Worm (Caenorhabditis elegans) whole organism, mixed stage, embryonic: ENCODE measurements around the gene str-238.
A peak's percentile ranks its signal among the peaks of the same experiment; 100 is the strongest.

ENCODE experiments used
- M03D4.4 ChIP-seq: sonication (generic microtip); optimal IDR thresholded peaks from 2 replicates; lab custom pipeline; 2017; ENCODE audit warnings: mild to moderate bottlenecking, missing genetic modification characterization, missing compliant biosample characterization
- bed-3 ChIP-seq: fragments of 200-800 bp; sonication (Bioruptor generic); optimal IDR thresholded peaks from 3 replicates; lab custom pipeline; 2018; ENCODE audit warnings: mild to moderate bottlenecking, missing genetic modification characterization, moderate library complexity, missing compliant biosample characterization
- blmp-1 ChIP-seq: fragments of 150-350 bp; optimal IDR thresholded peaks from 2 replicates; lab custom pipeline; 2014; ENCODE audit warnings: missing biosample characterization, missing genetic modification characterization
- ceh-39 ChIP-seq: fragments of 150-350 bp; optimal IDR thresholded peaks from 2 replicates; lab custom pipeline; 2014; ENCODE audit warnings: missing biosample characterization, missing genetic modification characterization
- ceh-83 ChIP-seq: fragments of 200-800 bp; sonication (Bioruptor generic); optimal IDR thresholded peaks from 2 replicates; lab custom pipeline; 2018; ENCODE audit warnings: mild to moderate bottlenecking, missing genetic modification characterization, missing compliant biosample characterization
- ces-1 ChIP-seq: fragments of 150-350 bp; optimal IDR thresholded peaks from 2 replicates; lab custom pipeline; 2014; ENCODE audit warnings: missing biosample characterization, missing genetic modification reagents, missing genetic modification characterization
- cnd-1 ChIP-seq: fragments of 200-800 bp; sonication (Bioruptor generic); optimal IDR thresholded peaks from 2 replicates; lab custom pipeline; 2018; ENCODE audit warnings: mild to moderate bottlenecking, missing genetic modification characterization, missing compliant biosample characterization
- drap-1 ChIP-seq: fragments of 200-800 bp; sonication (Bioruptor generic); optimal IDR thresholded peaks from 3 replicates; lab custom pipeline; 2018; ENCODE audit warnings: mild to moderate bottlenecking, missing genetic modification characterization, missing compliant biosample characterization
- elt-1 ChIP-seq: sonication (generic microtip); optimal IDR thresholded peaks from 2 replicates; lab custom pipeline; 2017; ENCODE audit warnings: missing genetic modification characterization, mild to moderate bottlenecking, missing compliant biosample characterization, antibody characterized with exemption, moderate library complexity, borderline replicate concordance; ENCODE audit not compliant: insufficient read depth
- elt-3 ChIP-seq: fragments of 150-350 bp; optimal IDR thresholded peaks from 2 replicates; lab custom pipeline; 2014; ENCODE audit warnings: missing biosample characterization, missing genetic modification characterization
- flh-1 ChIP-seq: fragments of 200-800 bp; sonication (Bioruptor generic); optimal IDR thresholded peaks from 2 replicates; lab custom pipeline; 2018; ENCODE audit warnings: mild to moderate bottlenecking, missing genetic modification characterization, moderate library complexity, missing compliant biosample characterization
- ham-2 ChIP-seq: fragments of 200-800 bp; sonication (Bioruptor generic); optimal IDR thresholded peaks from 2 replicates; lab custom pipeline; 2018; ENCODE audit warnings: mild to moderate bottlenecking, missing genetic modification characterization, missing compliant biosample characterization
- lin-13 ChIP-seq: fragments of 150-350 bp; optimal IDR thresholded peaks from 2 replicates; lab custom pipeline; 2014; ENCODE audit warnings: missing biosample characterization, missing genetic modification characterization
- lin-32 ChIP-seq: fragments of 200-800 bp; sonication (Bioruptor generic); optimal IDR thresholded peaks from 2 replicates; lab custom pipeline; 2018; ENCODE audit warnings: mild to moderate bottlenecking, missing genetic modification characterization, missing compliant biosample characterization
- lsy-2 ChIP-seq: fragments of 150-350 bp; optimal IDR thresholded peaks from 2 replicates; lab custom pipeline; 2014; ENCODE audit warnings: missing biosample characterization, missing genetic modification characterization
- mab-5 ChIP-seq: fragments of 150-350 bp; optimal IDR thresholded peaks from 2 replicates; lab custom pipeline; 2014; ENCODE audit warnings: missing biosample characterization, missing genetic modification characterization
- mep-1 ChIP-seq: fragments of 150-350 bp; optimal IDR thresholded peaks from 2 replicates; lab custom pipeline; 2017; ENCODE audit warnings: missing biosample characterization, missing genetic modification reagents, missing genetic modification characterization, inconsistent platforms
- mls-2 ChIP-seq: sonication (generic microtip); optimal IDR thresholded peaks from 2 replicates; lab custom pipeline; 2016; ENCODE audit warnings: mild to moderate bottlenecking, missing genetic modification characterization, moderate library complexity, missing compliant biosample characterization
- nhr-12 ChIP-seq: fragments of 150-350 bp; optimal IDR thresholded peaks from 2 replicates; lab custom pipeline; 2014; ENCODE audit warnings: missing biosample characterization, missing genetic modification characterization
- nhr-2 ChIP-seq: fragments of 150-350 bp; optimal IDR thresholded peaks from 2 replicates; lab custom pipeline; 2014; ENCODE audit warnings: missing biosample characterization, missing genetic modification characterization
- nhr-237 ChIP-seq: fragments of 150-350 bp; optimal IDR thresholded peaks from 2 replicates; lab custom pipeline; 2014; ENCODE audit warnings: missing biosample characterization, missing genetic modification characterization
- nhr-28 ChIP-seq: fragments of 150-350 bp; optimal IDR thresholded peaks from 2 replicates; lab custom pipeline; 2014; ENCODE audit warnings: missing biosample characterization, missing genetic modification characterization
- nhr-76 ChIP-seq: sonication (generic microtip); optimal IDR thresholded peaks from 2 replicates; lab custom pipeline; 2017; ENCODE audit warnings: missing biosample characterization, missing genetic modification characterization
- pha-4 ChIP-seq: fragments of 150-350 bp; optimal IDR thresholded peaks from 2 replicates; lab custom pipeline; 2018; ENCODE audit warnings: missing biosample characterization, missing genetic modification reagents, missing genetic modification characterization
- snpc-4 ChIP-seq: fragments of 150-350 bp; optimal IDR thresholded peaks from 2 replicates; lab custom pipeline; 2014; ENCODE audit warnings: missing biosample characterization, missing genetic modification characterization
- sptf-1 ChIP-seq: sonication (generic microtip); optimal IDR thresholded peaks from 2 replicates; lab custom pipeline; 2017; ENCODE audit warnings: mild to moderate bottlenecking, missing genetic modification characterization, moderate library complexity, missing compliant biosample characterization
- tbx-8 ChIP-seq: fragments of 200-800 bp; sonication (Bioruptor generic); optimal IDR thresholded peaks from 2 replicates; lab custom pipeline; 2018; ENCODE audit warnings: mild to moderate bottlenecking, missing genetic modification characterization, moderate library complexity, missing compliant biosample characterization
- unc-120 ChIP-seq: sonication (generic microtip); optimal IDR thresholded peaks from 2 replicates; lab custom pipeline; 2017; ENCODE audit warnings: missing genetic modification characterization, missing compliant biosample characterization; ENCODE audit not compliant: poor library complexity, severe bottlenecking
- unc-39 ChIP-seq: fragments of 150-350 bp; optimal IDR thresholded peaks from 2 replicates; lab custom pipeline; 2014; ENCODE audit warnings: missing biosample characterization, missing genetic modification characterization
- zip-8 ChIP-seq: fragments of 150-350 bp; optimal IDR thresholded peaks from 2 replicates; lab custom pipeline; 2014; ENCODE audit warnings: missing biosample characterization, missing genetic modification characterization
- ztf-11 ChIP-seq: fragments of 150-350 bp; optimal IDR thresholded peaks from 2 replicates; lab custom pipeline; 2014; ENCODE audit warnings: missing biosample characterization, missing genetic modification characterization

Gene str-238

DNA sequence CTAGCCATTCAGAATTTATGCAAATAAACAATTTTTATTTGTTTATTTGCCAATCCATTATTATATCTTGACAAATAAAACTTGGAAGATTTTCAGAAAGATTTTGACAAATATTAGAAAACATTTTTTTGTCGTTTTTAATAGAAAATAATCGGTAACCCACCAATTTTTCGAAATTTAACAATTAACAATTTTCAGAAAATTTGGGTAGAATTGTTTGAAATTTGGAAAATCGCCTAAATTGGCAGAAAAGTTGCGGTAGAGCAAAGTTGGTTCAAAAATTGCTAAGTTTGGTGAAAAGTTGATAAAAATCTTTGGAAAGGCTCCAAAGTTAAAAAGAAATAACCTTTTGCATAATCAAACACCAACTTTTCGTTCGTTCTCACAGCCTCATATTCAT is 43.4 kb downstream of the str-238 start:
- TF ChIP-seq nhr-28 (tag; lab: Kevin White, UChicago) (no peak), ces-1 (GFP tag; lab: Kevin White, UChicago) (no peak), nhr-2 (tag; lab: Kevin White, UChicago) (no peak), lin-32 (no peak), snpc-4 (no peak), tbx-8 (GFP tag; lab: Kevin White, UChicago) (no peak), drap-1 (GFP tag; lab: Kevin White, UChicago) (no peak), unc-120 (tag; lab: Kevin White, UChicago) (no peak), ceh-83 (GFP tag; lab: Kevin White, UChicago) (no peak), mep-1 (tag; lab: Kevin White, UChicago) (no peak), elt-1 (tag; lab: Kevin White, UChicago) (no peak), unc-39 (tag; lab: Kevin White, UChicago) (no peak), mab-5 (tag; lab: Kevin White, UChicago) (no peak)

DNA sequence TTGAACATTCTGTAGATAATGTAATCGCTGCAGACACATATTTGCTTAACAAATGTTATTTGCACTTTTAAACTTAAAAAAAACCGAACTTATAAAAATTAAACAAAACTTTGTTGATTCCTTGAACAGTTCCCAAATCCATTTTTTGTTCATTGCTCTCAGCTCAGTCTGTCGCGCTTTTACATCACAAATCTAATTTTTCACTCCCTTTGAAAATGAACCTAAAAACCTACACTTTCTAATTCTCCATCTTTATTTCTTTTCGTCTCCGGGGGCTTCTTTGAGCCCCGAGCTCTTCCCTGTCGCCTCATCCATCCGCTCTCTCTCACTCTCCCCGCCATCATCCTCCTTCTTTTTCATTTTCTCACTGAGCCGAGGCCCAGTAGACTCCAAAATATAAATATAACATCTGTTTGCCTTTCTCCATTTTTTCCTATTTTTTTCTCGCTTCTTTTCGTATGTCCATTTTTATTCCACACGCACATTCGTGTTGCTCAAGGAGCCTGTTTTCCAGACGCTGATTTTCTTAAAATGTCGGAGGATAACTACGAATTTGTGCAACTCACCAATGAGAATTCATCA is 45.5 kb downstream of the str-238 start, which contains the start of gene R13D11.4:
R13D11.4 (plus strand) TSS at position 532 of the 582 bp plus-strand sequence.
- TF ChIP-seq lin-13 (no peak), ces-1 (GFP tag; lab: Kevin White, UChicago) (peak; percentile 67)

DNA sequence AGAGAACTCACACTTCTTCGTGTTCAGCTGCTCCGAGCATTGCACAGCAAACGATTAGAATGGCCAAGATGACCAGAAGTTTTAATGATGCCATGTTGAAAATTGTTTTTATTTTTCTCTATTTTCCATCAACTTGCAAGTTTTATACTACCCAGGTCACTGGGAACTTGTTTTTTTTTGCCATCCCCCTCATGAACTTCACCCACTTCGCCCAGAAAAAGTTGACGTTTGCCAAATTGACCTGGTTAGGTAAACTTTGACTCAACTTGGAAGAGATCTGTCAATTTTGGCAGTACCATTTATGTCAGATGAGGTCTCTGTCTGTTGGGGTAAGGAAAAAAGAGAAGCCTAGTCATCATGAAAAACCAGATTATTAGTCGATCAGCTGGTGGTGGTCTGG is 48.3 kb downstream of the str-238 start, which contains the start of gene R13D11.10:
R13D11.10 (minus strand) TSS at position 101 of the 400 bp plus-strand sequence.
- TF ChIP-seq mls-2 (tag; lab: Kevin White, UChicago): no peak
- TF ChIP-seq snpc-4: no peak
- TF ChIP-seq nhr-2 (tag; lab: Kevin White, UChicago): no peak
- no peak for TF ChIP-seq pha-4 (tag; lab: Kevin White, UChicago)
- TF ChIP-seq blmp-1: no peak
- no peak for TF ChIP-seq ham-2 (GFP tag; lab: Kevin White, UChicago)
- no peak for TF ChIP-seq sptf-1 (tag; lab: Kevin White, UChicago)
- TF ChIP-seq lin-13: no peak
- TF ChIP-seq lsy-2: no peak
- TF ChIP-seq ceh-39 (tag; lab: Kevin White, UChicago): no peak
- TF ChIP-seq ztf-11 (tag; lab: Kevin White, UChicago): no peak
- TF ChIP-seq bed-3 (GFP tag; lab: Kevin White, UChicago): no peak

DNA sequence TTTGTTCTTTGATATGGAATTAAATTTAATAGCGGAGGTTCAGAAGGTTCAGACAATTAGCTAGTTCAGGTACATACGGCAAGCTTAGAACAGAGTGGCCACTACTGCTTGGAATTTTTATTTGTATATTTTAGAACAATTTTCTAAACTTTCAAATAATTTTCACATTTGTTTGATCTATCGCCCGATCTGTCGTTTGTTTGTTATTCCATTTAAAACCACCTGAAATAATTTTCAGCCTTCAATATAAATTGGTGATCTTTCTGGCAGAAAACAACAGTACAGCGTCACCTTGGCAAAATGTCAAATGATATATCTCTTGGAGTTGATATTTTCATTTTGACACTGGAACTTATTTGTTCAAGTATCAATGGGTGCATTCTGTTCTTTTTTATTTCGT is 49.9 kb downstream of the str-238 start, which contains the start of gene R13D11.3:
R13D11.3 (plus strand) TSS at position 301 of the 400 bp plus-strand sequence.
- TF ChIP-seq nhr-12 (tag; lab: Kevin White, UChicago) (no peak), lin-13 (no peak), sptf-1 (tag; lab: Kevin White, UChicago) (no peak), mls-2 (tag; lab: Kevin White, UChicago) (no peak), lin-32 (no peak), zip-8 (no peak), ztf-11 (tag; lab: Kevin White, UChicago) (no peak), blmp-1 (no peak), M03D4.4 (no peak)

DNA sequence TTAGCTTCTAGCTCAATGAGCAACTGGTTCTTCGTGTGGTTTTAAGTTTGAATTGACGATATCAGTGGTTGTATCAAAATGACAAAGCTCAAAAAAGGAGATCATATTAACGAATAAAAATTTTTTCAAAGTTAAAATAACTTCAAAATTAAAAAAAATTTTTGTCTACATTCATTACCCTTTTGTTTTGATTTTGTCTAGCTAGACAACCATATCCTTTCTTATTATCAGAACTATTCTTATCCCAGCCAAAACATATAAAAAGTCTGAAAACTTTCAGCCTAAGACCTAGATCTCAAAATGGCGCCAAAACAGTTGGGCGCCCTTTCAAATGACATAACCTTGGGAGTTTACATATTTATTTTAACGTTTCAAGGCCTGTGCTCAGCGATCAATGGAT is 52.4 kb downstream of the str-238 start, which contains the start of gene R13D11.1:
R13D11.1 (plus strand) TSS at position 301 of the 400 bp plus-strand sequence.
- TF ChIP-seq nhr-237 (tag; lab: Kevin White, UChicago) (no peak), pha-4 (tag; lab: Kevin White, UChicago) (no peak), flh-1 (GFP tag; lab: Kevin White, UChicago) (no peak), snpc-4 (no peak), ceh-39 (tag; lab: Kevin White, UChicago) (no peak), nhr-28 (tag; lab: Kevin White, UChicago) (no peak), nhr-76 (tag; lab: Kevin White, UChicago) (no peak), ztf-11 (tag; lab: Kevin White, UChicago) (no peak), cnd-1 (tag; lab: Kevin White, UChicago) (no peak), tbx-8 (GFP tag; lab: Kevin White, UChicago) (no peak), mls-2 (tag; lab: Kevin White, UChicago) (no peak), ces-1 (GFP tag; lab: Kevin White, UChicago) (no peak), elt-3 (tag; lab: Kevin White, UChicago) (no peak), elt-1 (tag; lab: Kevin White, UChicago) (no peak), ham-2 (GFP tag; lab: Kevin White, UChicago) (no peak), mep-1 (tag; lab: Kevin White, UChicago) (no peak), unc-120 (tag; lab: Kevin White, UChicago) (no peak)
- TF ChIP-seq, all 35 proteins: peak for 0
